Fruit fly (Drosophila melanogaster): ENCODE data around the gene Rh6.

DNA sequence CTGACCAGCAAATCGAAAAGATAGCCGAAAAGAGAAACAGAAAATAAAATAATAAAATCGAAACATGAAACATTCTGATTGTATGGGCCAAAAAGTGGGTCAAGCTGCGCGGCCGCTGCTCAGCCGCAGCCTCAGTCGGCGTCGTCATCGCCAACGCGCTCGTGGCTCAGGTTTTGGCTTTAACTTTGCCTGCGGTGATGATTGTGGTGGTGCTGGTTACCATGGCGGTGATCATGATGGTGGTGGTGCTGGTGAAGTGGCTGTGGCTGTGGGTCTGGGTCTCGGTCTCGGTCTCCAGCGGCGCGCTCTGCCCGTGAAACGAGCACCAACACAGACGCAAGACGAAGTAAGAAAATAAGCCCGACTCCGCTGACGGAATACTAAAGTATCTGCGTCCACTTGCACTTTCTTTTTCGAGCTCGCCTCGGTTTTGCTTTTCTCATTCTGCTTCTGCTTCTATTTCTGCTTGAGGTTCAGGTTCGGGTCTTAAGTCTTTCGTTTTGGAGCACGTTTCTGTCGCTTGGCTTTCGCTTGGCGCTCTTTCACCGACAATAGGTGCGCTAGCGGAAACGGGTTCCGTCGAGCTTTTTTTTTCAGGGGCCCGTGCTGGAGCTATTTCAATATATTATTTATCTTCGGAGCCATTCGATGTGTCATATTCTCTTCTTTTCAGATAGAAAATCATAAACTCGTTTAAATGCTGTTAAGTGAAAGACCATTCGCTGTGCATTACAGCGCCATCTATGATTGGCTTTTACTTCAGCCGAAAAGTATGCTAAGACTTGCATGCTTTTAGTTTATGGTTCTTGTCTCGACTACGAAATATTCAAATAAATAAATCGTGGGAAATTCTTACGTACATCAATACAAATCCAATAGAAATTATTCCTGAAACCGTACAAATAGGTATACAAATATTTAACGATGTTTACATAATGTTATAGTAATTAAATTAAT, 45.2 kb upstream of the Rh6 start:
- TF ChIP-seq pad (GFP tag; optimal IDR thresholded peaks at IDR 0.05): no peak
- no peak for TF ChIP-seq bab1 (GFP tag; optimal IDR thresholded peaks at IDR 0.05)
- no peak for TF ChIP-seq CG33017 (tag; optimal IDR thresholded peaks at IDR 0.05)
- TF ChIP-seq kay (GFP tag; ENCODE audit: borderline replicate concordance): no peak
- TF ChIP-seq tj (GFP tag; optimal IDR thresholded peaks at IDR 0.05): no peak
- TF ChIP-seq toe (GFP tag; optimal IDR thresholded peaks at IDR 0.05): no peak
- TF ChIP-seq Mnt (GFP tag; optimal IDR thresholded peaks at IDR 0.05): no peak
- TF ChIP-seq CG11617 (GFP tag; optimal IDR thresholded peaks at IDR 0.05): no peak
- no peak for TF ChIP-seq CG7101 (tag; optimal IDR thresholded peaks at IDR 0.05)
- TF ChIP-seq CG5204 (GFP tag; optimal IDR thresholded peaks at IDR 0.05): no peak
- no peak for TF ChIP-seq Hr96 (GFP tag; optimal IDR thresholded peaks at IDR 0.05)
- TF ChIP-seq CG12768 (GFP tag; optimal IDR thresholded peaks at IDR 0.05): no peak
- no peak for TF ChIP-seq cic (GFP tag; optimal IDR thresholded peaks at IDR 0.05)
- TF ChIP-seq CG1620 (GFP tag; optimal IDR thresholded peaks at IDR 0.05): no peak
